Worm (Caenorhabditis elegans): ENCODE data around the gene F22F7.7.

F22F7.7 gene

DNA sequence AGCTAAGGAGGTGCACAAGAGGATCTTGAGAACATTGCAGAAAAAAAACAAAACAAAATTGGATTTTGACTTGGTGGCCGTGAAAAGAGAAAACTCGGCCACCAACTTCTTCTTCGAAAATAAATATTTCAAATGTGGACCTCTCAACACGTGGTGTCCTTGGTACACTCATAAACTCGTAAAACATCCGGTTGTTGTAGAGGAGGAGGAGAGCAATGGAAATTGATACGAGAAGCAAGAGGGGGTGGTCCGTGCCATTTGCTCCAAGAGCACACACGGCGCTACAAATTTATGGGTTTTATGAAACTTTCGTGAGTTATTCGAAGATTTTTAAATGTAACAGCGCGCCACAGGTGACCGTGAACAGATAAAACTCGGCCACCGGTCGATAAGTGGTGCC, 57.9 kb downstream of the F22F7.7 start:
- TF ChIP-seq rnt-1 (tag; optimal IDR thresholded peaks at IDR 0.05) (peak; percentile 57), lin-14 (GFP tag; optimal IDR thresholded peaks at IDR 0.05) (peak; percentile 65), jun-1 (tag; optimal IDR thresholded peaks at IDR 0.05) (no peak), dsc-1 (tag; optimal IDR thresholded peaks at IDR 0.05) (no peak)

Data from whole organism, L1 larva.